Worm (Caenorhabditis elegans) whole organism, midembryonic: ENCODE results near the gene rhr-1.

Experiments
- T22C8.4 ChIP-seq: fragments of 200-800 bp; sonication (Bioruptor generic); IDR thresholded peaks from 2 replicates; pipeline ENCODE4 v1.3.6; 2022; ENCODE audit warnings: missing genetic modification characterization, missing compliant biosample characterization
- cog-1 ChIP-seq: sonication (generic microtip); optimal IDR thresholded peaks from 2 replicates; lab custom pipeline; 2016; ENCODE audit warnings: missing genetic modification characterization, missing compliant biosample characterization
- flt-1 ChIP-seq: fragments of 200-800 bp; sonication (Bioruptor generic); IDR thresholded peaks from 2 replicates; pipeline ENCODE4 v1.3.6; 2022; ENCODE audit warnings: missing genetic modification characterization, missing compliant biosample characterization
- klf-2 ChIP-seq: fragments of 200-800 bp; sonication (Bioruptor generic); conservative IDR thresholded peaks from 2 replicates; pipeline ENCODE4 v1.3.6; 2022; ENCODE audit warnings: missing genetic modification reagents, missing genetic modification characterization, missing compliant biosample characterization
- med-1 ChIP-seq: sonication (generic microtip); optimal IDR thresholded peaks from 2 replicates; lab custom pipeline; 2017; ENCODE audit warnings: missing genetic modification characterization, mild to moderate bottlenecking, missing compliant biosample characterization, antibody characterized with exemption, missing genetic modification reagents; ENCODE audit not compliant: insufficient read depth
- ref-1 ChIP-seq: fragments of 200-800 bp; sonication (Bioruptor generic); conservative IDR thresholded peaks from 2 replicates; pipeline ENCODE4 v1.3.6; 2022; ENCODE audit warnings: missing genetic modification reagents, missing genetic modification characterization, missing compliant biosample characterization
- tab-1 ChIP-seq: fragments of 200-800 bp; sonication (Bioruptor generic); IDR thresholded peaks from 2 replicates; pipeline ENCODE4 v1.3.6; 2022; ENCODE audit warnings: missing genetic modification characterization, missing compliant biosample characterization
- ztf-23 ChIP-seq: fragments of 200-800 bp; sonication (Bioruptor generic); IDR thresholded peaks from 2 replicates; pipeline ENCODE4 v1.3.6; 2022; ENCODE audit warnings: missing genetic modification reagents, missing genetic modification characterization, missing compliant biosample characterization
- ztf-29 ChIP-seq: fragments of 200-800 bp; sonication (Bioruptor generic); IDR thresholded peaks from 2 replicates; pipeline ENCODE4 v1.3.6; 2022; ENCODE audit warnings: missing genetic modification reagents, missing genetic modification characterization, missing compliant biosample characterization

Gene rhr-1

ce11 chrV:5412808-5413405, 15.1 kb upstream of the rhr-1 start, which contains the start of gene F08F3.10:
F08F3.10 (plus strand) TSS chrV:5413355.
- no peak for TF ChIP-seq klf-2 (GFP tag; lab: Robert Waterston, UW)
- no peak for TF ChIP-seq ref-1 (GFP tag; lab: Robert Waterston, UW)
- no peak for TF ChIP-seq T22C8.4 (GFP tag; lab: Robert Waterston, UW)
- no peak for TF ChIP-seq cog-1 (tag; lab: Kevin White, UChicago)
- no peak for TF ChIP-seq med-1 (GFP tag; lab: Kevin White, UChicago)
- TF ChIP-seq flt-1 (GFP tag; lab: Robert Waterston, UW), result no peak
- no peak for TF ChIP-seq tab-1
- no peak for TF ChIP-seq ztf-23 (GFP tag; lab: Robert Waterston, UW)
- no peak for TF ChIP-seq ztf-29

- TF ChIP-seq tab-1 (no peak), med-1 (GFP tag; lab: Kevin White, UChicago) (no peak), ztf-23 (GFP tag; lab: Robert Waterston, UW) (no peak), flt-1 (GFP tag; lab: Robert Waterston, UW) (no peak), klf-2 (GFP tag; lab: Robert Waterston, UW) (no peak), ref-1 (GFP tag; lab: Robert Waterston, UW) (no peak), cog-1 (tag; lab: Kevin White, UChicago) (no peak), T22C8.4 (GFP tag; lab: Robert Waterston, UW) (no peak), ztf-29 (no peak)
These were observed 8.0 kb upstream of the rhr-1 start, which contains the start of gene F08F3.6 for ce11 chrV:5419915-5420314. F08F3.6 (minus strand) TSS chrV:5420067.

DNA sequence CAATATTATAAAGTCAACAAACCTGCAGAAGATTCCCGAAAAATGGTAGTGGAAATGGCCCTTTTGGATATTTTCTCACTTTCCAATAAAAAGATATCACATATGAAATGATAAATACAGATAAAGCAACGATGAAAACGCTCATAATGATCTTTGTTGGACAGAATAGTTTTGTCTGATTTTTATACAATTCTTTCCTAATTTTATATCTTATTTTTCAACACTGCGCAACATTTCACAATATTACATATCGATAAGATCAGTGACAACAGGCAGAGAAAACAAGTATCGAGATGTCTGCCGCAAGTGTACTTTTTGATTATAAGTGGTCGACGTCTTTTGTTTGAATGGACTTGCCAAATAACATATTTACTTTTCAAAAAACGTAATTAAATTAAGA, 4.8 kb upstream of the rhr-1 start, which contains the start of gene cyp-14A5:
TSS of gene cyp-14A5 (minus strand) at position 163 of the 400 bp plus-strand sequence.
- no peak for TF ChIP-seq med-1 (GFP tag; lab: Kevin White, UChicago)
- TF ChIP-seq ztf-29, result no peak
- TF ChIP-seq flt-1 (GFP tag; lab: Robert Waterston, UW), result no peak
- TF ChIP-seq tab-1, result no peak
- no peak for TF ChIP-seq cog-1 (tag; lab: Kevin White, UChicago)
- TF ChIP-seq T22C8.4 (GFP tag; lab: Robert Waterston, UW), result no peak
- no peak for TF ChIP-seq klf-2 (GFP tag; lab: Robert Waterston, UW)
- TF ChIP-seq ref-1 (GFP tag; lab: Robert Waterston, UW), result no peak
- no peak for TF ChIP-seq ztf-23 (GFP tag; lab: Robert Waterston, UW)

ce11 chrV:5425008-5425407, 3.0 kb upstream of the rhr-1 start:
- no peak for TF ChIP-seq med-1 (GFP tag; lab: Kevin White, UChicago)
- TF ChIP-seq T22C8.4 (GFP tag; lab: Robert Waterston, UW), result no peak
- no peak for TF ChIP-seq tab-1
- TF ChIP-seq ztf-29, result no peak
- no peak for TF ChIP-seq flt-1 (GFP tag; lab: Robert Waterston, UW)
- no peak for TF ChIP-seq ref-1 (GFP tag; lab: Robert Waterston, UW)

DNA sequence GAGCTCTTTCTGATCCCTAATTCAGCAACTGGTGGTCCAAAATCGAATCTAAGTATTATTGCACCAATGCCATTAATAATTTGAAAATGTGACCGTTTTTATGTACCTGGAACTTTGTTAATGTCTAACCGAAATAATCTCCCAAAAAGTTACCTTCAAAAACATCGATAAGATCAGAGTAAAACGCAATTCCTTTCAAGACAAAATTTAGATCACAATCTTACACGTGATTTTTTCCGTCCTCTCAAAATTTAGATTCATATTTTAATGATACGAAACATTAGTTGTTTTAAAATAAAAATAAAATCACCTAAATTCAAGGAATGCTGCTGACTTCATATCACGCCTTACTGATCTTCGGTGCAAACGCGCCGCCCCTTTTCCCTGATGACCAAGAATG, 1.6 kb upstream of the rhr-1 start:
- TF ChIP-seq klf-2 (GFP tag; lab: Robert Waterston, UW), result no peak

DNA sequence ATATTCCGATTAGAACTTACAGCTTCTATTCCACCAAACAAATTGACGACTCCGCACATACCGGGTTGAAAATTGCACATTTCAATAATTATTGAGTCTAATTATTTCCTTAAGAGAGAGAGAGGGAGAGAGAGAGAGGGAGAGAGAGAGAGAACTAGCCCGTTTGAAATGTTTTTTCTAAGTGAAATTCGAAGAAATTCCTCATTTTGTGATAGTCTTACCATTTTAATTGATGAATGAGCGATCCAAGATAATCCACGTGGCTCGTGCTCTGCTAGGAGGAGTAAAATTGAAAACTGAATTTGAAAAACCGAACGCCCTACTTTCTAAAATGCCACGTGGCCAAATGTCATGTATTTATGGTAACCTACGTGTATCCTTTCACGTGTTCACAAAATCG, 4.5 kb downstream of the rhr-1 start, which contains the start of gene F08F3.8:
TSS of gene F08F3.8 (minus strand) at position 101 of the 400 bp plus-strand sequence.
- TF ChIP-seq ztf-29 (no peak), ref-1 (GFP tag; lab: Robert Waterston, UW) (no peak), ztf-23 (GFP tag; lab: Robert Waterston, UW) (no peak), flt-1 (GFP tag; lab: Robert Waterston, UW) (no peak), klf-2 (GFP tag; lab: Robert Waterston, UW) (no peak), tab-1 (no peak), T22C8.4 (GFP tag; lab: Robert Waterston, UW) (no peak), cog-1 (tag; lab: Kevin White, UChicago) (no peak), med-1 (GFP tag; lab: Kevin White, UChicago) (no peak)

ce11 chrV:5433020-5433419, 5.1 kb downstream of the rhr-1 start, which contains the start of gene acl-6:
acl-6 (plus strand) TSS chrV:5433386.
- no peak for TF ChIP-seq ztf-23 (GFP tag; lab: Robert Waterston, UW)
- no peak for TF ChIP-seq cog-1 (tag; lab: Kevin White, UChicago)
- no peak for TF ChIP-seq T22C8.4 (GFP tag; lab: Robert Waterston, UW)
- no peak for TF ChIP-seq tab-1
- no peak for TF ChIP-seq ztf-29
- no peak for TF ChIP-seq med-1 (GFP tag; lab: Kevin White, UChicago)
- TF ChIP-seq flt-1 (GFP tag; lab: Robert Waterston, UW), result no peak
- TF ChIP-seq klf-2 (GFP tag; lab: Robert Waterston, UW), result no peak
- TF ChIP-seq ref-1 (GFP tag; lab: Robert Waterston, UW), result no peak

DNA sequence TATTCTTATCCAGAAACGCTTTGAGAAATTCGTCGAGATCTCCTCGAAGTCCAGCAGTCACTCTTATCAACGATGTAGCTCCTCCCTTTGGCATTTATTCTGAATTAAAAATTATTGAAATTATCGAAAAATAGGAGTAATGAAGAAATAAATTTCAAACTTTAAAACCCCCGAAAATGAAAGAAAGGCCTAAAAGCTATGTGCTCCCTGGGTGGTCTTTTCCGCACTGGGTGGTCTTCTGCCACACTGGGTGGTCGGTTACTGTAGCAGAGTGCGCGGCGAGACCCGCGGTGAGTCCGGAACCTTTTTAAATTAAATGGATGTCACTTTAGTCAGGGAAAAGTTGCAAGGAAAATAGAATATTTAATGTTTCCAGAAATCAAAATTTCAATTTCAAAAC, 11.1 kb downstream of the rhr-1 start, which contains the start of gene snpc-1.3:
TSS of gene snpc-1.3 (minus strand) at position 101 of the 400 bp plus-strand sequence.
- TF ChIP-seq ztf-23 (GFP tag; lab: Robert Waterston, UW), result no peak
- no peak for TF ChIP-seq med-1 (GFP tag; lab: Kevin White, UChicago)
- no peak for TF ChIP-seq ztf-29
- TF ChIP-seq klf-2 (GFP tag; lab: Robert Waterston, UW), result no peak
- TF ChIP-seq T22C8.4 (GFP tag; lab: Robert Waterston, UW), result no peak
- TF ChIP-seq ref-1 (GFP tag; lab: Robert Waterston, UW), result no peak
- no peak for TF ChIP-seq tab-1
- no peak for TF ChIP-seq flt-1 (GFP tag; lab: Robert Waterston, UW)
- no peak for TF ChIP-seq cog-1 (tag; lab: Kevin White, UChicago)

DNA sequence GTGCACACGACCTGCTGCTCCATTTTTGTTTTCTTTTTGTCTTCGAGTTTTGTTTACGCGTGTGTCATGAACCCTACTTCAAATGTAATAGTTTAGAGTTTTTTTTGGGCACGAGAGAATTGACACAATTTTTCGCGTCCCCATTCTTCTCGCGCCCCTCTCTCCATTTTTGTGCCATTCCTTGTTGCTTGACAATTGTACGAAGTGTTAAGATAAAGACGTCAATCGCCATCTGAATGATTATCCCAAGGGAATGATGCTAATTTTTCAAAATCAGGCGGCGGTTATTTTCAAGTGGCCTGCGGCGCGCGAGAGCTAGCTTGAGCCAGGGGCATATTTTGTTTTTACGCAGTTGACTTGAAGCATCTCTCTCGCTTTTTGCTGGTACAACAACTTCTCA, 14.4 kb downstream of the rhr-1 start:
- TF ChIP-seq ztf-29 (no peak), ref-1 (GFP tag; lab: Robert Waterston, UW) (no peak), tab-1 (no peak), ztf-23 (GFP tag; lab: Robert Waterston, UW) (no peak), klf-2 (GFP tag; lab: Robert Waterston, UW) (no peak), cog-1 (tag; lab: Kevin White, UChicago) (no peak), med-1 (GFP tag; lab: Kevin White, UChicago) (no peak), T22C8.4 (GFP tag; lab: Robert Waterston, UW) (no peak), flt-1 (GFP tag; lab: Robert Waterston, UW) (no peak)
